Worm (Caenorhabditis elegans) whole organism, L2 larva: Measurements from ENCODE around the gene crb-3.

ENCODE experiments used
- ama-1 ChIP-seq: fragments of 150-350 bp; optimal IDR thresholded peaks from 2 replicates; lab custom pipeline; 2018; ENCODE audit warnings: inconsistent platforms
- fos-1 ChIP-seq: fragments of 150-350 bp; optimal IDR thresholded peaks from 2 replicates; lab custom pipeline; 2014; ENCODE audit warnings: missing biosample characterization, missing genetic modification characterization
- lsy-2 ChIP-seq, 2 experiments: fragments of 150-350 bp in 1 of 2; sonication (generic microtip) in 1 of 2; optimal IDR thresholded peaks; 2 replicates each; lab custom pipeline; 2014 to 2017; ENCODE audit warnings: missing biosample characterization in 2 of 2, missing genetic modification characterization in 2 of 2
- mdl-1 ChIP-seq, 2 experiments: fragments of 150-350 bp in 1 of 2; sonication (generic microtip) in 1 of 2; optimal IDR thresholded peaks; 2 replicates each; lab custom pipeline; 2017; ENCODE audit warnings: missing biosample characterization in 2 of 2, missing genetic modification characterization in 2 of 2
- unc-62 ChIP-seq: fragments of 150-350 bp; optimal IDR thresholded peaks from 2 replicates; lab custom pipeline; 2014; ENCODE audit warnings: missing biosample characterization, missing genetic modification reagents, missing genetic modification characterization

DNA sequence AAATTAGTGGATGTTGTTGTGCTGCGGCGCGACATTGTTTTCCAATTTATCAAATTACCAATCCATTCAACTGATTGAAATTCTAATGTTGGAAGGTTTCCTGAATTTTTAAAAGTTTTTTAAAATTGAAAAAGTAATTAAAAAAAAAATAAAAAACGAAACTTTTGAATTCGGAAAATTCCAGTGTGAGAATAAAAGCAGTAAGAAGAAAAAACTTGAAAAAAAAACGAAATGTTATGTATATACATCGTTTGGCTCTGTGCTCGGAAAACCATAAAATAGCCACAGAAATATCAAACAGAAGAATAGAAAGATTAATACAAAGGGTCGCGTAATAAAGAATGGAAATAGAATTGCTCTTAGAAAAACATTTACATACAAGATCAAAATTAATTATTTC, 28.5 kb downstream of the crb-3 start, which contains the start of gene vav-1:
- TF ChIP-seq ama-1 (lab: Kevin White, UChicago) (no peak), unc-62 (GFP tag; lab: Kevin White, UChicago) (no peak), fos-1 (tag; lab: Kevin White, UChicago) (no peak), lsy-2 (tag; optimal IDR thresholded peaks at IDR 0.05; lab: Kevin White, UChicago) (no peak), mdl-1 (tag; optimal IDR thresholded peaks at IDR 0.05; lab: Kevin White, UChicago) (no peak)
